Worm (Caenorhabditis elegans): ENCODE results near the gene F57G9.3.

The F57G9.3 gene

ce11 chrII:12373921-12374320, 36.1 kb downstream of the F57G9.3 start:
- no peak for TF ChIP-seq fax-1 (tag; optimal IDR thresholded peaks at IDR 0.05)
- TF ChIP-seq lim-6 (tag; optimal IDR thresholded peaks at IDR 0.05) = no peak
- peak; percentile 47 for TF ChIP-seq ceh-31 (tag; optimal IDR thresholded peaks at IDR 0.05)
- no peak for TF ChIP-seq ceh-6 (GFP tag; optimal IDR thresholded peaks at IDR 0.05)
- no peak for TF ChIP-seq unc-3 (GFP tag; conservative IDR thresholded peaks at IDR 0.05)
- TF ChIP-seq unc-3 (tag; optimal IDR thresholded peaks at IDR 0.05) = no peak
- no peak for TF ChIP-seq sox-4 (tag; optimal IDR thresholded peaks at IDR 0.05)
- TF ChIP-seq unc-42 (tag; optimal IDR thresholded peaks at IDR 0.05) = peak; percentile 63
- TF ChIP-seq pat-9 (tag; optimal IDR thresholded peaks at IDR 0.05) = no peak
- TF ChIP-seq elt-4 (tag; optimal IDR thresholded peaks at IDR 0.05) = no peak
- no peak for TF ChIP-seq pag-3 (tag; optimal IDR thresholded peaks at IDR 0.05; ENCODE audit: borderline replicate concordance)
- TF ChIP-seq ceh-45 (GFP tag; IDR thresholded peaks at IDR 0.05) = no peak

ce11 chrII:12369202-12369601, 40.8 kb downstream of the F57G9.3 start:
- TF ChIP-seq hlh-8 (tag; optimal IDR thresholded peaks at IDR 0.05) (no peak), ztf-16 (tag; optimal IDR thresholded peaks at IDR 0.05) (no peak), K02D7.2 (tag; optimal IDR thresholded peaks at IDR 0.05) (no peak), che-1 (tag; optimal IDR thresholded peaks at IDR 0.05) (no peak), pros-1 (tag; optimal IDR thresholded peaks at IDR 0.05) (no peak), ceh-6 (GFP tag; optimal IDR thresholded peaks at IDR 0.05) (no peak), lin-11 (tag; optimal IDR thresholded peaks at IDR 0.05) (no peak), pqm-1 (tag; optimal IDR thresholded peaks at IDR 0.05) (no peak), npax-4 (tag; optimal IDR thresholded peaks at IDR 0.05) (no peak), pha-2 (tag; optimal IDR thresholded peaks at IDR 0.05) (no peak)

ce11 chrII:12362262-12362661, 47.7 kb downstream of the F57G9.3 start:
- TF ChIP-seq sox-4 (tag; optimal IDR thresholded peaks at IDR 0.05) (no peak), K02D7.2 (tag; optimal IDR thresholded peaks at IDR 0.05) (no peak), odd-2 (tag; optimal IDR thresholded peaks at IDR 0.05) (no peak), pat-9 (tag; optimal IDR thresholded peaks at IDR 0.05) (no peak), C08G9.2 (tag; optimal IDR thresholded peaks at IDR 0.05) (no peak), ceh-34 (tag; optimal IDR thresholded peaks at IDR 0.05) (no peak), lin-11 (tag; optimal IDR thresholded peaks at IDR 0.05) (no peak), ttx-3 (tag; optimal IDR thresholded peaks at IDR 0.05) (no peak), pros-1 (tag; optimal IDR thresholded peaks at IDR 0.05) (no peak), pha-4 (tag; optimal IDR thresholded peaks at IDR 0.05) (no peak), Y22D7AL.16 (tag; optimal IDR thresholded peaks at IDR 0.05) (no peak), C38D4.7 (GFP tag; optimal IDR thresholded peaks at IDR 0.05) (no peak), lim-6 (tag; optimal IDR thresholded peaks at IDR 0.05) (no peak), pax-1 (tag; optimal IDR thresholded peaks at IDR 0.05) (no peak), nfya-1 (tag; optimal IDR thresholded peaks at IDR 0.05) (no peak)

Measured in whole organism, late embryonic.